Worm (Caenorhabditis elegans): Measurements from ENCODE around the gene fbxa-165.

The fbxa-165 gene

DNA sequence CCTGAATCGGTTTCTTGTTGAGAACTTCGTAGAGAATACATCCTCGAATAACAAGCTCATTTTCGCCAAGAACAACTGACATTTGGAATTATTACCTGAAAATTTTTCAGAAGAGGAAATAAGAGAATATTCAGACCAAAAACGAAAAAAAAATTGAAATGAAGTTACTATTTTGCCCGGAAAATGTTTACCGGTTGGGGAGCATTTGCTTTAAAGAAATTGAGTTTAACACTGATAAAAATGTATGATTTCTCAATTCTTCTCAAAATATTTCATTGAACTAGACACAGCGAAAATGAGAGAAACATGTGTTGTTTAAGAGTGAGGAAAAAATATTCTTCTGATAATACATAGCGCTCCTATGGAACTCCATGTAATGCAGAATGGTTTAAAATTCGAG lies at the start of gene fbxa-165:
fbxa-165 (minus strand) TSS at position 101 of the 400 bp plus-strand sequence.
- TF ChIP-seq ama-1 (optimal IDR thresholded peaks at IDR 0.05) (no peak), ama-1 (GFP tag; optimal IDR thresholded peaks at IDR 0.05) (no peak), ceh-100 (GFP tag; IDR thresholded peaks at IDR 0.05) (no peak), nhr-179 (tag; optimal IDR thresholded peaks at IDR 0.05) (no peak), hlh-12 (tag; optimal IDR thresholded peaks at IDR 0.05) (no peak), let-607 (tag; optimal IDR thresholded peaks at IDR 0.05) (no peak), lin-54 (GFP tag; optimal IDR thresholded peaks at IDR 0.05) (no peak), egl-18 (GFP tag; IDR thresholded peaks at IDR 0.05) (no peak), D2030.7 (GFP tag; IDR thresholded peaks at IDR 0.05) (no peak), rpc-1 (optimal IDR thresholded peaks at IDR 0.05) (no peak), rpc-1 (tag; optimal IDR thresholded peaks at IDR 0.05) (no peak), C17E4.6 (GFP tag; IDR thresholded peaks at IDR 0.05) (no peak), nhr-90 (tag; optimal IDR thresholded peaks at IDR 0.05) (no peak), ceh-91 (GFP tag; IDR thresholded peaks at IDR 0.05) (no peak), sea-2 (GFP tag; IDR thresholded peaks at IDR 0.05) (no peak), hmg-20 (GFP tag; IDR thresholded peaks at IDR 0.05) (no peak), attf-5 (GFP tag; optimal IDR thresholded peaks at IDR 0.05) (no peak), nfyb-1 (GFP tag; IDR thresholded peaks at IDR 0.05) (no peak), F22D6.2 (tag; optimal IDR thresholded peaks at IDR 0.05) (no peak)

DNA sequence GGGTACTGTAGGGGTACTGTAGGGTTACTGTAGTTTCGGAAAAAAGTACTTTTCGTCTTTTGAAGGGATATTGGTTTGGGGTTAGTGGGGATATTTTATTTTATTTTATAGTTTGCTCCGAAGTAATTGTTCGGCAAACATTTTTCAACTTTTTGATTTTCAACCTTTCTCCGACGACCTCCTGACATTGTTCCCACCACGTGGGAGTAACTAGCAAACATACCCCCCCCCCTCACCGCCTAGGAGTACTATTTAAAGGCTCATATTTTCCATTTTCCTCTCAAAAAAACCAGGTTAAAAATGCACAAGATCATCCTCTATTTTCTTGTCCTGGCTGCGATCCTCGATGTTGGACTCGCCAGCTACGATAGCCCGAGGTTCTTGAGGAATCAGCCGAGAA lies 49.7 kb upstream of the fbxa-165 start, which contains the start of gene srlf-29:
srlf-29 (plus strand) TSS at position 301 of the 400 bp plus-strand sequence.
- TF ChIP-seq nhr-120 (GFP tag; IDR thresholded peaks at IDR 0.05) (no peak), B0019.2 (GFP tag; conservative IDR thresholded peaks at IDR 0.05) (no peak), Y95B8A.8 (GFP tag; IDR thresholded peaks at IDR 0.05) (no peak), nhr-179 (tag; optimal IDR thresholded peaks at IDR 0.05) (no peak)

ce11 chrII:1663516-1663915 lies 47.2 kb upstream of the fbxa-165 start, which contains the start of gene duxl-1:
TSS of gene duxl-1 (plus strand) at chrII:1663699.
- TF ChIP-seq ztf-3 (GFP tag; optimal IDR thresholded peaks at IDR 0.05) = no peak
- TF ChIP-seq hrde-1 (tag; optimal IDR thresholded peaks at IDR 0.05; ENCODE audit: borderline replicate concordance) = no peak
- TF ChIP-seq ceh-40 (GFP tag; IDR thresholded peaks at IDR 0.05) = no peak
- no peak for TF ChIP-seq aptf-2 (GFP tag; conservative IDR thresholded peaks at IDR 0.05)
- no peak for TF ChIP-seq ztf-25 (GFP tag; IDR thresholded peaks at IDR 0.05)
- peak; percentile 15 for TF ChIP-seq tbp1 (GFP tag; optimal IDR thresholded peaks at IDR 0.05)
- TF ChIP-seq cebp-2 (GFP tag; IDR thresholded peaks at IDR 0.05) = no peak
- no peak for TF ChIP-seq lin-40 (tag; optimal IDR thresholded peaks at IDR 0.05)
- TF ChIP-seq ccch-3 (GFP tag; optimal IDR thresholded peaks at IDR 0.05) = no peak
- TF ChIP-seq dox-1 (GFP tag; IDR thresholded peaks at IDR 0.05) = peak; percentile 22; the same call in 1 of the 2 replicates
- no peak for TF ChIP-seq nhr-90 (tag; optimal IDR thresholded peaks at IDR 0.05)
- no peak for TF ChIP-seq attf-6 (GFP tag; IDR thresholded peaks at IDR 0.05)
- TF ChIP-seq ceh-79 (tag; optimal IDR thresholded peaks at IDR 0.05) = no peak
- no peak for TF ChIP-seq ceh-27 (GFP tag; optimal IDR thresholded peaks at IDR 0.05)
- no peak for TF ChIP-seq madf-3 (GFP tag; IDR thresholded peaks at IDR 0.05)
- no peak for TF ChIP-seq zim-3 (tag; optimal IDR thresholded peaks at IDR 0.05)
- no peak for TF ChIP-seq T07F8.4 (tag; optimal IDR thresholded peaks at IDR 0.05)
- TF ChIP-seq rpc-1 (optimal IDR thresholded peaks at IDR 0.05) = no peak
- no peak for TF ChIP-seq rpc-1 (tag; optimal IDR thresholded peaks at IDR 0.05)
- TF ChIP-seq Y95B8A.8 (GFP tag; IDR thresholded peaks at IDR 0.05) = no peak
- peak in 1 of 2 experiments; percentile 3 for TF ChIP-seq let-607 (tag; optimal IDR thresholded peaks at IDR 0.05)
- no peak for TF ChIP-seq C06A6.2 (GFP tag; conservative IDR thresholded peaks at IDR 0.05)
- peak; percentile 57 for TF ChIP-seq nhr-80 (tag; optimal IDR thresholded peaks at IDR 0.05)
- no peak for TF ChIP-seq sptf-2 (GFP tag; optimal IDR thresholded peaks at IDR 0.05)
- no peak for TF ChIP-seq bed-1 (GFP tag; IDR thresholded peaks at IDR 0.05)
- TF ChIP-seq Y79H2A.3 (GFP tag; conservative IDR thresholded peaks at IDR 0.05) = no peak
- no peak for TF ChIP-seq F37B4.10 (GFP tag; IDR thresholded peaks at IDR 0.05)
- TF ChIP-seq gei-17 (GFP tag; optimal IDR thresholded peaks at IDR 0.05) = no peak
- TF ChIP-seq lsy-27 (tag; optimal IDR thresholded peaks at IDR 0.05; ENCODE audit: borderline replicate concordance, insufficient read depth) = no peak
- TF ChIP-seq F57C9.4 (tag; optimal IDR thresholded peaks at IDR 0.05) = no peak
- peak; percentile 61 for TF ChIP-seq attf-5 (GFP tag; optimal IDR thresholded peaks at IDR 0.05)
- TF ChIP-seq him-1 (tag; optimal IDR thresholded peaks at IDR 0.05) = no peak

All from whole organism, young adult.